Worm (Caenorhabditis elegans) whole organism, mixed stage, embryonic: ENCODE data around the gene ani-3.

ENCODE experiments used
- blmp-1 ChIP-seq: fragments of 150-350 bp; optimal IDR thresholded peaks from 2 replicates; lab custom pipeline; 2014; ENCODE audit warnings: missing biosample characterization, missing genetic modification characterization
- lsy-2 ChIP-seq: fragments of 150-350 bp; optimal IDR thresholded peaks from 2 replicates; lab custom pipeline; 2014; ENCODE audit warnings: missing biosample characterization, missing genetic modification characterization
- pha-4 ChIP-seq: fragments of 150-350 bp; optimal IDR thresholded peaks from 2 replicates; lab custom pipeline; 2018; ENCODE audit warnings: missing biosample characterization, missing genetic modification reagents, missing genetic modification characterization
- snpc-4 ChIP-seq: fragments of 150-350 bp; optimal IDR thresholded peaks from 2 replicates; lab custom pipeline; 2014; ENCODE audit warnings: missing biosample characterization, missing genetic modification characterization

DNA sequence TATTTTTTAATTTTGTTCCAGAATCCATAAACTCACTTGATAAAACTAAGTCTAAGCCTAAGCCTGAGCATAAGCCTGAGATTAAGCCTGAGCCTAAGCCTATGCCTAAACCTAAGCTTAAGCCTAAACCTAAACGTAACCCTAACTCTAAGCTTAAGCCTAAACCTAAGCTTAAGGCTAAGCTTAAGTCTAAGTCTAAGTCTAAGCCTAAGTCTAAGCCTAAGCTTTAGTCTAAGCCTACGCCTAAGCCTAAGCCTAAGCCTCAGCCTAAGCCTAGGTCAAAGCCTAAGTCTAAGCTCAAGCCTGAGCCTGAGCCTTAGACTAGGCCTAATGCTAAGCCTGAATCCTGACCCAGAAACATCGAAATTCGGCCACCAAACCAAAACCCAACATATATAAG, 33.0 kb upstream of the ani-3 start:
- TF ChIP-seq blmp-1 (no peak), pha-4 (tag; lab: Kevin White, UChicago) (no peak), snpc-4 (tag; lab: Kevin White, UChicago) (no peak), lsy-2 (tag; lab: Kevin White, UChicago) (no peak)
